Fruit fly (Drosophila melanogaster) whole organism, wandering third instar larva: ENCODE measurements around the gene mRpS25.
A peak's percentile ranks its signal among the peaks of the same experiment; 100 is the strongest.

ENCODE experiments used
- Abd-B ChIP-seq: fragments of >200 bp; optimal IDR thresholded peaks from 2 replicates; lab custom pipeline; 2017; ENCODE audit warnings: missing biosample characterization, missing genetic modification characterization
- CG32264 ChIP-seq: fragments of 200-800 bp; sonication (Bioruptor generic); optimal IDR thresholded peaks from 2 replicates; lab custom pipeline; 2016; ENCODE audit warnings: missing biosample characterization, missing genetic modification characterization
- CG9705 ChIP-seq: fragments of 200-800 bp; sonication (Bioruptor generic); optimal IDR thresholded peaks from 2 replicates; lab custom pipeline; 2018; ENCODE audit warnings: missing biosample characterization, mild to moderate bottlenecking, missing genetic modification characterization
- CrebA ChIP-seq: fragments of 200-800 bp; sonication (Bioruptor generic); optimal IDR thresholded peaks from 2 replicates; lab custom pipeline; 2016; ENCODE audit warnings: missing biosample characterization, mild to moderate bottlenecking, missing genetic modification characterization, borderline replicate concordance
- Dfd ChIP-seq: fragments of >200 bp; optimal IDR thresholded peaks from 2 replicates; lab custom pipeline; 2017; ENCODE audit warnings: missing biosample characterization, missing genetic modification characterization
- Dif ChIP-seq: fragments of 200-275, 200-300 bp; sonication (Bioruptor generic); optimal IDR thresholded peaks from 2 replicates; lab custom pipeline; 2018; ENCODE audit warnings: missing biosample characterization, missing genetic modification characterization; ENCODE audit not compliant: partially characterized antibody
- GATAd ChIP-seq: sonication (Bioruptor generic); optimal IDR thresholded peaks from 2 replicates; lab custom pipeline; 2016; ENCODE audit warnings: missing biosample characterization, missing genetic modification characterization
- HLH106 ChIP-seq: fragments of 200-800 bp; optimal IDR thresholded peaks from 3 replicates; lab custom pipeline; 2019; ENCODE audit warnings: missing biosample characterization, mild to moderate bottlenecking, missing genetic modification characterization, moderate library complexity
- Hr83 ChIP-seq: fragments of 200-300 bp; sonication (Bioruptor generic); optimal IDR thresholded peaks from 2 replicates; lab custom pipeline; 2016; ENCODE audit warnings: missing biosample characterization, mild to moderate bottlenecking, missing genetic modification characterization, moderate library complexity; ENCODE audit not compliant: poor library complexity, severe bottlenecking
- Jra ChIP-seq: sonication (Bioruptor generic); optimal IDR thresholded peaks from 2 replicates; lab custom pipeline; 2016; ENCODE audit warnings: missing biosample characterization, missing genetic modification characterization
- Mio ChIP-seq: sonication (Bioruptor generic); optimal IDR thresholded peaks from 2 replicates; lab custom pipeline; 2016; ENCODE audit warnings: missing biosample characterization, missing genetic modification characterization
- Myc ChIP-seq: fragments of >200 bp; optimal IDR thresholded peaks from 2 replicates; lab custom pipeline; 2017
- N ChIP-seq: fragments of >200 bp; optimal IDR thresholded peaks from 2 replicates; lab custom pipeline; 2018; ENCODE audit warnings: missing biosample characterization, missing external identifiers, missing genetic modification characterization
- OdsH ChIP-seq: fragments of 200-800 bp; sonication (Bioruptor generic); optimal IDR thresholded peaks from 2 replicates; lab custom pipeline; 2016; ENCODE audit warnings: missing biosample characterization, mild to moderate bottlenecking, missing genetic modification characterization
- Rel ChIP-seq, 2 experiments: fragments of 200-800 bp; sonication (Bioruptor generic) in 1 of 2; optimal IDR thresholded peaks; 2 replicates in 1 of 2; 3 replicates in 1 of 2; lab custom pipeline; 2016 to 2019; ENCODE audit warnings: mild to moderate bottlenecking in 2 of 2, missing biosample characterization in 2 of 2, missing genetic modification characterization in 2 of 2, moderate library complexity in 1 of 2
- Sp1 ChIP-seq: fragments of 200-800 bp; sonication (Bioruptor generic); optimal IDR thresholded peaks from 3 replicates; lab custom pipeline; 2019; ENCODE audit warnings: missing biosample characterization, mild to moderate bottlenecking, missing genetic modification characterization, moderate library complexity
- Vsx2 ChIP-seq: fragments of 200-300, 225-300 bp; sonication (Bioruptor generic); optimal IDR thresholded peaks from 2 replicates; lab custom pipeline; 2018; ENCODE audit warnings: missing biosample characterization, missing genetic modification characterization; ENCODE audit not compliant: partially characterized antibody
- br ChIP-seq: fragments of 200-800 bp; sonication (Bioruptor generic); optimal IDR thresholded peaks from 2 replicates; lab custom pipeline; 2016; ENCODE audit warnings: missing biosample characterization, missing genetic modification characterization
- brk ChIP-seq: fragments of 200-800 bp; sonication (Bioruptor generic); optimal IDR thresholded peaks from 2 replicates; lab custom pipeline; 2016; ENCODE audit warnings: missing biosample characterization, mild to moderate bottlenecking, missing genetic modification characterization
- dl ChIP-seq, 2 experiments: fragments of 175-275, 200-275 bp in 1 of 2; fragments of 200-275 bp in 1 of 2; sonication (Bioruptor generic); optimal IDR thresholded peaks; lab custom pipeline; 2018; ENCODE audit warnings: mild to moderate bottlenecking in 2 of 2, missing biosample characterization in 2 of 2, missing genetic modification characterization in 2 of 2, moderate library complexity in 2 of 2; ENCODE audit not compliant: partially characterized antibody in 2 of 2, insufficient read depth in 1 of 2
- dmrt93B ChIP-seq: fragments of 200-800 bp; sonication (Bioruptor generic); optimal IDR thresholded peaks from 2 replicates; lab custom pipeline; 2018; ENCODE audit warnings: missing biosample characterization, mild to moderate bottlenecking, missing genetic modification characterization
- dsf ChIP-seq: sonication (Bioruptor generic); optimal IDR thresholded peaks from 2 replicates; lab custom pipeline; 2016; ENCODE audit warnings: missing biosample characterization, missing genetic modification characterization, borderline replicate concordance
- ey ChIP-seq: fragments of 200-800 bp; sonication (Bioruptor generic); optimal IDR thresholded peaks from 2 replicates; lab custom pipeline; 2016; ENCODE audit warnings: missing biosample characterization, missing genetic modification characterization
- foxo ChIP-seq, 2 experiments: fragments of 200-800 bp; sonication (Bioruptor generic); optimal IDR thresholded peaks; 2 replicates in 1 of 2; 3 replicates in 1 of 2; lab custom pipeline; 2016 to 2017; ENCODE audit warnings: missing biosample characterization in 2 of 2, missing genetic modification characterization in 2 of 2
- fru ChIP-seq: fragments of 200-800 bp; sonication (Bioruptor generic); optimal IDR thresholded peaks from 3 replicates; lab custom pipeline; 2016; ENCODE audit warnings: missing biosample characterization, mild to moderate bottlenecking, missing genetic modification characterization
- h ChIP-seq: fragments of 200-800 bp; sonication (Bioruptor generic); optimal IDR thresholded peaks from 3 replicates; lab custom pipeline; 2016; ENCODE audit warnings: missing biosample characterization, mild to moderate bottlenecking, missing genetic modification characterization
- jim ChIP-seq: fragments of 175-275, 200-325 bp; sonication (Bioruptor generic); optimal IDR thresholded peaks from 2 replicates; lab custom pipeline; 2016; ENCODE audit warnings: missing biosample characterization, mild to moderate bottlenecking, missing genetic modification characterization
- pan ChIP-seq: fragments of >200 bp; optimal IDR thresholded peaks from 2 replicates; lab custom pipeline; 2017
- psq ChIP-seq: fragments of 200-800 bp; sonication (Bioruptor generic); optimal IDR thresholded peaks from 3 replicates; lab custom pipeline; 2017; ENCODE audit warnings: missing biosample characterization, mild to moderate bottlenecking, missing genetic modification characterization, moderate library complexity
- rgr ChIP-seq: fragments of 200-800 bp; sonication (Bioruptor generic); optimal IDR thresholded peaks from 3 replicates; lab custom pipeline; 2016; ENCODE audit warnings: missing biosample characterization, mild to moderate bottlenecking, missing genetic modification characterization
- sage ChIP-seq: fragments of 200-800 bp; sonication (Bioruptor generic); optimal IDR thresholded peaks from 2 replicates; lab custom pipeline; 2016; ENCODE audit warnings: missing biosample characterization, mild to moderate bottlenecking, missing genetic modification characterization
- sv ChIP-seq: fragments of 200-800 bp; sonication (Bioruptor generic); optimal IDR thresholded peaks from 3 replicates; lab custom pipeline; 2016; ENCODE audit warnings: missing biosample characterization, missing genetic modification characterization
- tai ChIP-seq: sonication (Bioruptor generic); optimal IDR thresholded peaks from 2 replicates; lab custom pipeline; 2016; ENCODE audit warnings: missing biosample characterization, missing genetic modification characterization
- usp ChIP-seq: fragments of >200 bp; optimal IDR thresholded peaks from 2 replicates; lab custom pipeline; 2017; ENCODE audit warnings: missing biosample characterization, missing genetic modification characterization
- woc ChIP-seq: sonication (Bioruptor generic); optimal IDR thresholded peaks from 2 replicates; lab custom pipeline; 2016; ENCODE audit warnings: missing biosample characterization, mild to moderate bottlenecking, missing genetic modification characterization

Gene mRpS25

dm6 chrX:14580359-14580961 lies 2.3 kb downstream of the mRpS25 start, which contains the start of gene CG14414:
TSS of gene CG14414 (plus strand) at chrX:14580600.
- TF ChIP-seq fru = no peak
- TF ChIP-seq h = peak; percentile 8
- TF ChIP-seq Hr83 (GFP tag; lab: Kevin White, UChicago) = peak; percentile 40
- TF ChIP-seq CG32264 (GFP tag; lab: Kevin White, UChicago) = no peak
- no peak for TF ChIP-seq sage (GFP tag; lab: Kevin White, UChicago)
- TF ChIP-seq HLH106 = no peak
- no peak for TF ChIP-seq jim
- no peak for TF ChIP-seq psq
- TF ChIP-seq ey = no peak
- TF ChIP-seq sv (GFP tag; lab: Kevin White, UChicago) = no peak
- no peak for TF ChIP-seq Vsx2 (GFP tag; lab: Kevin White, UChicago)
- no peak for TF ChIP-seq dl (GFP tag; optimal IDR thresholded peaks at IDR 0.05; lab: Kevin White, UChicago; ENCODE audit: insufficient read depth in 1 of 2, partially characterized antibody in 2 of 2)
- no peak for TF ChIP-seq brk (GFP tag; lab: Kevin White, UChicago)
- TF ChIP-seq usp (GFP tag; lab: Kevin White, UChicago) = no peak
- no peak for TF ChIP-seq br (GFP tag; lab: Kevin White, UChicago)
- TF ChIP-seq Mio (GFP tag; lab: Kevin White, UChicago) = no peak
- no peak for TF ChIP-seq N (GFP tag; lab: Kevin White, UChicago)
- TF ChIP-seq Rel (GFP tag; optimal IDR thresholded peaks at IDR 0.05; lab: Kevin White, UChicago) = no peak
- no peak for TF ChIP-seq Rel (tag; optimal IDR thresholded peaks at IDR 0.05; lab: Kevin White, UChicago)
- TF ChIP-seq foxo (GFP tag; optimal IDR thresholded peaks at IDR 0.05; lab: Kevin White, UChicago) = no peak
- no peak for TF ChIP-seq OdsH (GFP tag; lab: Kevin White, UChicago)
- no peak for TF ChIP-seq dmrt93B (GFP tag; lab: Kevin White, UChicago)
- no peak for TF ChIP-seq Jra (GFP tag; lab: Kevin White, UChicago)
- TF ChIP-seq CrebA = no peak
- TF ChIP-seq Abd-B (GFP tag; lab: Kevin White, UChicago) = no peak
- no peak for TF ChIP-seq CG9705 (GFP tag; lab: Kevin White, UChicago)
- no peak for TF ChIP-seq tai (GFP tag; lab: Kevin White, UChicago)
- no peak for TF ChIP-seq woc (GFP tag; lab: Kevin White, UChicago)
- TF ChIP-seq rgr (GFP tag; lab: Kevin White, UChicago) = peak; percentile 12
- peak; percentile 73 for TF ChIP-seq Myc (lab: Kevin White, UChicago)
- no peak for TF ChIP-seq dsf
- TF ChIP-seq Dif (GFP tag; lab: Kevin White, UChicago) = no peak
- no peak for TF ChIP-seq Dfd (GFP tag; lab: Kevin White, UChicago)
- TF ChIP-seq Sp1 (GFP tag; lab: Kevin White, UChicago) = no peak
- TF ChIP-seq pan (lab: Kevin White, UChicago) = no peak
- TF ChIP-seq GATAd = no peak
